Worm (Caenorhabditis elegans) whole organism, L2 larva: Measurements from ENCODE around the gene C25B8.8.
A peak's percentile ranks its signal among the peaks of the same experiment; 100 is the strongest.

Experiments
- ZK546.5 ChIP-seq: sonication (generic microtip); optimal IDR thresholded peaks from 2 replicates; lab custom pipeline; 2017; ENCODE audit warnings: missing biosample characterization, missing genetic modification characterization
- aly-2 ChIP-seq: fragments of 150-350 bp; optimal IDR thresholded peaks from 2 replicates; lab custom pipeline; 2014; ENCODE audit warnings: missing biosample characterization, missing genetic modification characterization
- ceh-82 ChIP-seq: fragments of 150-350 bp; optimal IDR thresholded peaks from 2 replicates; lab custom pipeline; 2014; ENCODE audit warnings: missing biosample characterization, missing genetic modification characterization
- lin-11 ChIP-seq: fragments of 150-350 bp; sonication (generic microtip); optimal IDR thresholded peaks from 2 replicates; lab custom pipeline; 2014; ENCODE audit warnings: missing biosample characterization, missing genetic modification characterization, inconsistent platforms, mixed read lengths
- nhr-237 ChIP-seq: fragments of 150-350 bp; optimal IDR thresholded peaks from 2 replicates; lab custom pipeline; 2014; ENCODE audit warnings: missing biosample characterization, missing genetic modification characterization
- nhr-25 ChIP-seq: fragments of 150-350 bp; sonication (generic microtip); optimal IDR thresholded peaks from 3 replicates; lab custom pipeline; 2014; ENCODE audit warnings: missing biosample characterization, missing genetic modification characterization
- skn-1 ChIP-seq: sonication (generic microtip); optimal IDR thresholded peaks from 2 replicates; lab custom pipeline; 2017; ENCODE audit warnings: missing biosample characterization, missing genetic modification characterization
- snpc-4 ChIP-seq: fragments of 150-350 bp; optimal IDR thresholded peaks from 2 replicates; lab custom pipeline; 2014; ENCODE audit warnings: missing biosample characterization, missing genetic modification characterization
- unc-39 ChIP-seq: fragments of 150-350 bp; optimal IDR thresholded peaks from 2 replicates; lab custom pipeline; 2014; ENCODE audit warnings: missing biosample characterization, missing genetic modification characterization
- unc-62 ChIP-seq: fragments of 150-350 bp; optimal IDR thresholded peaks from 2 replicates; lab custom pipeline; 2014; ENCODE audit warnings: missing biosample characterization, missing genetic modification reagents, missing genetic modification characterization
- zag-1 ChIP-seq: fragments of 150-350 bp; optimal IDR thresholded peaks from 2 replicates; lab custom pipeline; 2014; ENCODE audit warnings: missing biosample characterization, missing genetic modification characterization
- ztf-1 ChIP-seq: fragments of 200-800 bp; sonication (Bioruptor generic); conservative IDR thresholded peaks from 2 replicates; pipeline ENCODE4 v1.3.6; 2022; ENCODE audit warnings: missing genetic modification characterization, missing compliant biosample characterization

- TF ChIP-seq skn-1 (no peak), aly-2 (no peak), unc-62 (GFP tag; lab: Kevin White, UChicago) (no peak), lin-11 (tag; lab: Kevin White, UChicago) (no peak), zag-1 (no peak), nhr-25 (tag; lab: Kevin White, UChicago) (peak; percentile 67), ztf-1 (GFP tag; lab: Robert Waterston, UW) (no peak), nhr-237 (tag; lab: Kevin White, UChicago) (no peak), ZK546.5 (tag; lab: Kevin White, UChicago) (no peak), unc-39 (tag; lab: Kevin White, UChicago) (no peak), snpc-4 (no peak), ceh-82 (tag; lab: Kevin White, UChicago) (no peak)
Observed at ce11 chrX:6638985-6639573, 29.3 kb downstream of the C25B8.8 start.
